Worm (Caenorhabditis elegans): ENCODE measurements around the gene ebax-1.

Gene ebax-1

ce11 chrIV:10245666-10246210, 41.0 kb upstream of the ebax-1 start, which contains the start of gene F01G10.10:
Gene F01G10.10, plus strand, starts transcription at chrIV:10246160.
- TF ChIP-seq lin-13 (tag; optimal IDR thresholded peaks at IDR 0.05), result no peak
- peak; percentile 66 for TF ChIP-seq blmp-1 (tag; optimal IDR thresholded peaks at IDR 0.05)
- no peak for TF ChIP-seq bed-3 (GFP tag; optimal IDR thresholded peaks at IDR 0.05)

ce11 chrIV:10250577-10251075, 36.1 kb upstream of the ebax-1 start, which contains the start of gene daf-14:
Gene daf-14, plus strand, starts transcription at chrIV:10250627.
- TF ChIP-seq ztf-11 (tag; optimal IDR thresholded peaks at IDR 0.05) (no peak), bed-3 (GFP tag; optimal IDR thresholded peaks at IDR 0.05) (no peak), M03D4.4 (tag; optimal IDR thresholded peaks at IDR 0.05) (no peak), mab-5 (tag; optimal IDR thresholded peaks at IDR 0.05) (no peak), unc-39 (tag; optimal IDR thresholded peaks at IDR 0.05) (no peak), ceh-83 (GFP tag; optimal IDR thresholded peaks at IDR 0.05) (no peak), tbx-8 (GFP tag; optimal IDR thresholded peaks at IDR 0.05) (no peak), nhr-2 (tag; optimal IDR thresholded peaks at IDR 0.05) (no peak), ceh-39 (tag; optimal IDR thresholded peaks at IDR 0.05) (no peak), elt-1 (tag; optimal IDR thresholded peaks at IDR 0.05; ENCODE audit: borderline replicate concordance, insufficient read depth) (no peak), unc-120 (tag; optimal IDR thresholded peaks at IDR 0.05; ENCODE audit: poor library complexity, severe bottlenecking) (no peak), nhr-28 (tag; optimal IDR thresholded peaks at IDR 0.05) (no peak)

- TF ChIP-seq ceh-43 (GFP tag; optimal IDR thresholded peaks at IDR 0.05), result no peak
- TF ChIP-seq nhr-237 (tag; optimal IDR thresholded peaks at IDR 0.05), result no peak
- TF ChIP-seq elt-1 (tag; optimal IDR thresholded peaks at IDR 0.05; ENCODE audit: borderline replicate concordance, insufficient read depth), result no peak
- no peak for TF ChIP-seq bed-3 (GFP tag; optimal IDR thresholded peaks at IDR 0.05)
- no peak for TF ChIP-seq ceh-39 (tag; optimal IDR thresholded peaks at IDR 0.05)
- TF ChIP-seq mls-2 (tag; optimal IDR thresholded peaks at IDR 0.05), result no peak
- no peak for TF ChIP-seq nhr-12 (tag; optimal IDR thresholded peaks at IDR 0.05)
- TF ChIP-seq nhr-2 (tag; optimal IDR thresholded peaks at IDR 0.05), result no peak
- TF ChIP-seq hlh-1 (tag; optimal IDR thresholded peaks at IDR 0.05), result no peak
- TF ChIP-seq mep-1 (tag; optimal IDR thresholded peaks at IDR 0.05), result no peak
- no peak for TF ChIP-seq unc-62 (GFP tag; optimal IDR thresholded peaks at IDR 0.05)
- no peak for TF ChIP-seq nhr-76 (tag; optimal IDR thresholded peaks at IDR 0.05)
- TF ChIP-seq cnd-1 (tag; optimal IDR thresholded peaks at IDR 0.05), result no peak
- TF ChIP-seq mab-5 (tag; optimal IDR thresholded peaks at IDR 0.05), result no peak
- no peak for TF ChIP-seq lsy-2 (tag; optimal IDR thresholded peaks at IDR 0.05)
- no peak for TF ChIP-seq blmp-1 (tag; optimal IDR thresholded peaks at IDR 0.05)
- TF ChIP-seq drap-1 (GFP tag; optimal IDR thresholded peaks at IDR 0.05), result no peak
- no peak for TF ChIP-seq unc-39 (tag; optimal IDR thresholded peaks at IDR 0.05)
- no peak for TF ChIP-seq elt-3 (tag; optimal IDR thresholded peaks at IDR 0.05)
- no peak for TF ChIP-seq ham-2 (GFP tag; optimal IDR thresholded peaks at IDR 0.05)
These were observed 35.5 kb upstream of the ebax-1 start for ce11 chrIV:10251261-10251660.

ce11 chrIV:10251764-10252163, 35.0 kb upstream of the ebax-1 start:
- TF ChIP-seq elt-1 (tag; optimal IDR thresholded peaks at IDR 0.05; ENCODE audit: borderline replicate concordance, insufficient read depth), result peak; percentile 57
- no peak for TF ChIP-seq nhr-76 (tag; optimal IDR thresholded peaks at IDR 0.05)
- peak; percentile 74 for TF ChIP-seq nhr-2 (tag; optimal IDR thresholded peaks at IDR 0.05)

ce11 chrIV:10252350-10252792, 34.4 kb upstream of the ebax-1 start:
- TF ChIP-seq unc-62 (GFP tag; optimal IDR thresholded peaks at IDR 0.05) (peak; percentile 81), ces-1 (GFP tag; optimal IDR thresholded peaks at IDR 0.05) (peak; percentile 51), ceh-83 (GFP tag; optimal IDR thresholded peaks at IDR 0.05) (peak; percentile 12), blmp-1 (tag; optimal IDR thresholded peaks at IDR 0.05) (peak; percentile 45), mls-2 (tag; optimal IDR thresholded peaks at IDR 0.05) (peak; percentile 14), lsy-2 (tag; optimal IDR thresholded peaks at IDR 0.05) (peak; percentile 16), ceh-43 (GFP tag; optimal IDR thresholded peaks at IDR 0.05) (no peak), lin-13 (tag; optimal IDR thresholded peaks at IDR 0.05) (no peak), sptf-1 (tag; optimal IDR thresholded peaks at IDR 0.05) (peak; percentile 38), mep-1 (tag; optimal IDR thresholded peaks at IDR 0.05) (no peak), unc-120 (tag; optimal IDR thresholded peaks at IDR 0.05; ENCODE audit: poor library complexity, severe bottlenecking) (peak; percentile 84), sem-2 (GFP tag; optimal IDR thresholded peaks at IDR 0.05) (no peak), cnd-1 (tag; optimal IDR thresholded peaks at IDR 0.05) (no peak), nhr-237 (tag; optimal IDR thresholded peaks at IDR 0.05) (no peak)

All from whole organism, mixed stage, embryonic.